Worm (Caenorhabditis elegans) whole organism, young adult: Measurements from ENCODE around the gene rif-1.2.

Experiments used
- B0035.1 ChIP-seq: sonication (generic microtip); optimal IDR thresholded peaks from 2 replicates; lab custom pipeline; 2016; ENCODE audit warnings: missing genetic modification characterization, mild to moderate bottlenecking, missing compliant biosample characterization, missing genotype, missing genetic modification reagents
- ceh-79 ChIP-seq: sonication (generic microtip); optimal IDR thresholded peaks from 2 replicates; lab custom pipeline; 2017; ENCODE audit warnings: mild to moderate bottlenecking, missing genetic modification characterization, missing compliant biosample characterization
- snpc-1.3 ChIP-seq: sonication (generic microtip); optimal IDR thresholded peaks from 2 replicates; lab custom pipeline; 2017; ENCODE audit warnings: missing genetic modification characterization, mild to moderate bottlenecking, missing compliant biosample characterization, antibody characterized with exemption, moderate library complexity, missing genotype, missing genetic modification reagents; ENCODE audit not compliant: insufficient read depth
- unc-62 ChIP-seq: fragments of 150-350 bp; optimal IDR thresholded peaks from 2 replicates; lab custom pipeline; 2014; ENCODE audit warnings: missing biosample characterization, missing genetic modification reagents, missing genetic modification characterization
- ztf-22 ChIP-seq: fragments of 200-800 bp; sonication (Bioruptor generic); optimal IDR thresholded peaks from 2 replicates; lab custom pipeline; 2018; ENCODE audit warnings: mild to moderate bottlenecking, missing genetic modification characterization, moderate library complexity, missing compliant biosample characterization
- ztf-25 ChIP-seq: fragments of 200-800 bp; sonication (Bioruptor generic); IDR thresholded peaks from 2 replicates; pipeline ENCODE4 v1.3.6; 2022; ENCODE audit warnings: missing genetic modification reagents, missing genetic modification characterization, missing compliant biosample characterization

DNA sequence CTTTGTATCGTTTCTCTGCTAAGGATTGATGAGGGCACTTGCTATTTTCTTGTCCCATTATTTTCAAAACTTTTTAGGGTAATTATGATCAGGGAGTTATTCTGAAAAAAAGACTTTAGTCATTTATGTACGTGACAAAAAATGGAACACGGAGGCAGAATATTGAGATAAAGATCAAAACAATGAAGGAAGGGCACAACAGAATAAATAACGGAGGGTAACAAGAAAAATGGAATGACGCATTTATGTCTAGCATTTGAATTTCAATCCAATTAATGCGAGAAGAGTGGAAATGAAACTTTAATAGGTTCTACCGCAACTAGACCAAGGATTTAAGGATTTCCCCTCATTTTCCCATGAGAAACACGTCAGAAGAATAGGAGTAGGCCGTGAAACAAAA, 7.1 kb upstream of the rif-1.2 start, which contains the start of gene glb-13:
- TF ChIP-seq ceh-79 (tag; lab: Kevin White, UChicago) (no peak), ztf-22 (GFP tag; lab: Kevin White, UChicago) (no peak), ztf-25 (GFP tag; lab: Robert Waterston, UW) (no peak), snpc-1.3 (tag; lab: Kevin White, UChicago) (no peak), unc-62 (GFP tag; lab: Kevin White, UChicago) (no peak), B0035.1 (no peak)
